Worm (Caenorhabditis elegans) whole organism, late embryonic: Measurements from ENCODE around the gene F42G4.7.
"Not testable (repeated sequence)": the region's sequence is repeated elsewhere in the genome, so short reads cannot be mapped to it uniquely, and the experiment has no call there.

ENCODE experiments used
- K02D7.2 ChIP-seq: sonication (generic microtip); optimal IDR thresholded peaks from 2 replicates; lab custom pipeline; 2017; ENCODE audit warnings: mild to moderate bottlenecking, missing genetic modification characterization, missing compliant biosample characterization
- ceh-19 ChIP-seq: fragments of 200-800 bp; sonication (Bioruptor generic); optimal IDR thresholded peaks from 2 replicates; lab custom pipeline; 2018; ENCODE audit warnings: mild to moderate bottlenecking, missing genetic modification characterization, missing compliant biosample characterization
- ceh-30 ChIP-seq: fragments of 150-350 bp; optimal IDR thresholded peaks from 2 replicates; lab custom pipeline; 2014; ENCODE audit warnings: missing biosample characterization, missing genetic modification characterization
- ceh-45 ChIP-seq: fragments of 200-800 bp; sonication (Bioruptor generic); IDR thresholded peaks from 2 replicates; pipeline ENCODE4 v1.3.6; 2022; ENCODE audit warnings: missing genetic modification reagents, missing genetic modification characterization, missing compliant biosample characterization
- ceh-48 ChIP-seq: sonication (generic microtip); optimal IDR thresholded peaks from 2 replicates; lab custom pipeline; 2016; ENCODE audit warnings: missing genetic modification characterization, inconsistent platforms, missing compliant biosample characterization
- dmd-4 ChIP-seq: sonication (generic microtip); optimal IDR thresholded peaks from 2 replicates; lab custom pipeline; 2016; ENCODE audit warnings: borderline replicate concordance, missing genetic modification characterization, missing compliant biosample characterization
- elt-4 ChIP-seq: sonication (generic microtip); optimal IDR thresholded peaks from 2 replicates; lab custom pipeline; 2016; ENCODE audit warnings: missing genetic modification characterization, missing compliant biosample characterization
- eyg-1 ChIP-seq: sonication (generic microtip); optimal IDR thresholded peaks from 2 replicates; lab custom pipeline; 2016; ENCODE audit warnings: missing genotype, missing genetic modification characterization, missing compliant biosample characterization
- fax-1 ChIP-seq: sonication (generic microtip); optimal IDR thresholded peaks from 2 replicates; lab custom pipeline; 2016; ENCODE audit warnings: missing genotype, missing genetic modification characterization, missing compliant biosample characterization
- hlh-15 ChIP-seq: sonication (generic microtip); optimal IDR thresholded peaks from 2 replicates; lab custom pipeline; 2016; ENCODE audit warnings: missing genetic modification characterization, missing compliant biosample characterization
- hlh-6 ChIP-seq: sonication (generic microtip); optimal IDR thresholded peaks from 2 replicates; lab custom pipeline; 2016; ENCODE audit warnings: missing genotype, missing genetic modification characterization, missing compliant biosample characterization
- nfya-1 ChIP-seq: sonication (generic microtip); optimal IDR thresholded peaks from 2 replicates; lab custom pipeline; 2017; ENCODE audit warnings: missing genetic modification characterization, mild to moderate bottlenecking, missing compliant biosample characterization, antibody characterized with exemption, moderate library complexity
- npax-4 ChIP-seq: sonication (generic microtip); optimal IDR thresholded peaks from 2 replicates; lab custom pipeline; 2016; ENCODE audit warnings: missing genetic modification characterization, missing compliant biosample characterization
- pag-3 ChIP-seq: sonication (generic microtip); optimal IDR thresholded peaks from 2 replicates; lab custom pipeline; 2016; ENCODE audit warnings: missing compliant biosample characterization, missing genetic modification characterization, borderline replicate concordance
- pat-9 ChIP-seq: fragments of 200-800 bp; sonication (Bioruptor generic); optimal IDR thresholded peaks from 2 replicates; lab custom pipeline; 2018; ENCODE audit warnings: mild to moderate bottlenecking, missing genetic modification characterization, moderate library complexity, missing compliant biosample characterization
- pax-1 ChIP-seq: fragments of 150-350 bp; optimal IDR thresholded peaks from 2 replicates; lab custom pipeline; 2014; ENCODE audit warnings: missing biosample characterization, missing genetic modification characterization
- pqm-1 ChIP-seq: sonication (generic microtip); optimal IDR thresholded peaks from 2 replicates; lab custom pipeline; 2016; ENCODE audit warnings: missing genetic modification characterization, missing compliant biosample characterization
- ref-2 ChIP-seq: sonication (generic microtip); optimal IDR thresholded peaks from 2 replicates; lab custom pipeline; 2016; ENCODE audit warnings: missing genetic modification characterization, missing compliant biosample characterization
- sdc-2 ChIP-seq: sonication (generic microtip); optimal IDR thresholded peaks from 2 replicates; lab custom pipeline; 2016; ENCODE audit warnings: missing genotype, missing genetic modification characterization, missing compliant biosample characterization
- sox-2 ChIP-seq: fragments of 200-800 bp; sonication (Bioruptor generic); IDR thresholded peaks from 2 replicates; pipeline ENCODE4 v1.3.6; 2022; ENCODE audit warnings: missing genetic modification reagents, missing genetic modification characterization, missing compliant biosample characterization
- sox-4 ChIP-seq: sonication (generic microtip); optimal IDR thresholded peaks from 2 replicates; lab custom pipeline; 2017; ENCODE audit warnings: mild to moderate bottlenecking, missing genetic modification characterization, inconsistent platforms, missing compliant biosample characterization
- tbx-2 ChIP-seq: sonication (generic microtip); optimal IDR thresholded peaks from 2 replicates; lab custom pipeline; 2016; ENCODE audit warnings: missing genetic modification characterization, missing compliant biosample characterization
- unc-3 ChIP-seq, 2 experiments: fragments of 200-800 bp in 1 of 2; sonication (Bioruptor generic) in 1 of 2; sonication (generic microtip) in 1 of 2; conservative IDR thresholded peaks in 1 of 2; optimal IDR thresholded peaks in 1 of 2; 2 replicates each; pipeline versions ENCODE4 v1.3.6 to Lab custom; 2016 to 2022; ENCODE audit warnings: missing compliant biosample characterization in 2 of 2, missing genetic modification characterization in 2 of 2, missing genetic modification reagents in 1 of 2
- unc-42 ChIP-seq: sonication (generic microtip); optimal IDR thresholded peaks from 2 replicates; lab custom pipeline; 2016; ENCODE audit warnings: missing genotype, missing genetic modification characterization, missing compliant biosample characterization
- unc-55 ChIP-seq: sonication (generic microtip); optimal IDR thresholded peaks from 2 replicates; lab custom pipeline; 2017; ENCODE audit warnings: missing biosample characterization, missing genetic modification reagents, missing genetic modification characterization
- ztf-16 ChIP-seq: sonication (generic microtip); optimal IDR thresholded peaks from 2 replicates; lab custom pipeline; 2017; ENCODE audit warnings: missing genetic modification characterization, missing compliant biosample characterization

The F42G4.7 gene

DNA sequence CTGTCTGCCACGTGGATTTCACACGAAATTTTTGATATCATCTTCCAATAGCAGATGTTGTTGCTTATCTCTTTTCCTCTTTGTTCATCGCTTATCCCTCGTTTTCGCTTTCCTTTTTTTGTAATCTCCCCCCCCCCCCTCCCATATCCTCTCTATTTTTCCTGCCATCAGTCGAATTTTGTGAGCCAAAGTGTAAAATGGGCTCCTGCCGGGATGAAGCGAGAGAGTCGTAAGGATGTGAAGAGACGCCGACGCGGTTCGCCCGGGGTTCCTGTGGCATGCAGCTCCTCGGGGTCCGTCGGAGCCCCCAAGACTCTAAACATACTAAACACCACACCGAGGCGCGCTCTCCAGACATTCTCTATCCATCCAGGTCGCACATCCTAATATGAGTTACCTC is 9.5 kb upstream of the F42G4.7 start, which contains the start of gene zyx-1:
TSS of gene zyx-1 (plus strand) at position 331 of the 400 bp plus-strand sequence.
- TF ChIP-seq unc-3 (GFP tag; conservative IDR thresholded peaks at IDR 0.05; lab: Robert Waterston, UW), result no peak
- no peak for TF ChIP-seq unc-3 (tag; optimal IDR thresholded peaks at IDR 0.05; lab: Kevin White, UChicago)
- TF ChIP-seq fax-1 (tag; lab: Kevin White, UChicago), result no peak
- no peak for TF ChIP-seq pax-1 (tag; lab: Kevin White, UChicago)
- peak; percentile 31 for TF ChIP-seq pat-9 (tag; lab: Kevin White, UChicago)
- peak; percentile 24 for TF ChIP-seq ceh-19 (GFP tag; lab: Kevin White, UChicago)
- no peak for TF ChIP-seq sox-2

DNA sequence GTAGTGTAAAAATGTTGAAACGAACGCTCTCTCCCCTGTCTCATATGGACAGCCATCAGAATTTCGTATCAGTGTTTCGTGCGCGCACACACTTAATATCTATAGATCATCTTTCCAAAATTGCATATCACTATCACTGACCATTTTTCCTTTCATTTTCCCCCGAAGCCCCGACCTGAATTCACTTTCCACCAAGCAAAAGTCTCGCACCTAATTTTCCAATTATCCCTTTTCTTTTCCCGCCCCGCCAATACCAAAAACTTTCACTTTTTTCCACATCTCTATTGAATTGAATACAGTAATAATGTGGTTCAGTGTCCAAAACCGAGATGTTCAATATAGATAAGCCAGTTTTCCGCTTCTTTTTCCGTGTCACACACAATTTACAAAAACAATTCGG is 6.4 kb upstream of the F42G4.7 start:
- no peak for TF ChIP-seq hlh-6 (tag; lab: Kevin White, UChicago)
- no peak for TF ChIP-seq hlh-15 (tag; lab: Kevin White, UChicago)
- no peak for TF ChIP-seq pag-3 (tag; lab: Kevin White, UChicago)
- no peak for TF ChIP-seq ceh-30

DNA sequence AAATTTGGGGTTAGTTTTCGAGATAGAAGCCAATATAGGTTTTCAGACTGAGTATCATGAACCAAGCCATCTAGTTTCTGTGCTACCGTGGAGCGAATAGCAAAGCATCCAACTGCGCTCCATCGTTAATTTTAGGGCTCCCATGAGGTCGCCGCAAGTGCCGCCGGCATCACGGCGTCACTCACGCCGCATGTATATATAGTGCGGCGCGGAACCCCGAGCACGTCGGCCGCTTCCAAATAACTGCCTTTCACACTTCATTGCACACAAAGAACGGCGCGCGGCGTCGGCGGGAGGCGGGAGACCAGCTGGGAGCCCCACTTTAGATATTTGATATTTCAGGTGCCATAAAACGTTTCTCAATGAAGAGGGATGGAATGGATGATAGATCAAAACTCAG is 3.0 kb upstream of the F42G4.7 start:
- TF ChIP-seq sox-2, result no peak
- TF ChIP-seq ztf-16 (tag; lab: Kevin White, UChicago), result no peak
- no peak for TF ChIP-seq ceh-30
- no peak for TF ChIP-seq elt-4 (tag; lab: Kevin White, UChicago)
- no peak for TF ChIP-seq sdc-2 (tag; lab: Kevin White, UChicago)
- no peak for TF ChIP-seq unc-55 (GFP tag; lab: Kevin White, UChicago)
- TF ChIP-seq ceh-45 (GFP tag; lab: Robert Waterston, UW), result no peak
- no peak for TF ChIP-seq unc-3 (GFP tag; conservative IDR thresholded peaks at IDR 0.05; lab: Robert Waterston, UW)
- no peak for TF ChIP-seq unc-3 (tag; optimal IDR thresholded peaks at IDR 0.05; lab: Kevin White, UChicago)

ce11 chrII:13047609-13048008 is 519 bp upstream of the F42G4.7 start, which contains the start of gene F42G4.2:
Gene F42G4.2, plus strand, starts transcription at chrII:13047909.
- TF ChIP-seq eyg-1, pqm-1, unc-42 (tag; lab: Kevin White, UChicago): not testable (repeated sequence)

- not testable (repeated sequence) for TF ChIP-seq ceh-45 (GFP tag; lab: Robert Waterston, UW); sdc-2 (tag; lab: Kevin White, UChicago); fax-1 (tag; lab: Kevin White, UChicago)
Measured at ce11 chrII:13043433-13044054, 3.5 kb downstream of the F42G4.7 start, which contains the start of gene puf-6. Gene puf-6, minus strand, starts transcription at chrII:13043445.

ce11 chrII:13036717-13037116 is 10.4 kb downstream of the F42G4.7 start, which contains the start of gene F18A11.3:
Gene F18A11.3, minus strand, starts transcription at chrII:13036841.
- TF ChIP-seq npax-4 (tag; lab: Kevin White, UChicago), result no peak
- TF ChIP-seq nfya-1 (tag; lab: Kevin White, UChicago), result no peak
- TF ChIP-seq K02D7.2 (tag; lab: Kevin White, UChicago), result no peak
- TF ChIP-seq ref-2 (tag; lab: Kevin White, UChicago), result peak; percentile 1
- TF ChIP-seq sox-2, result no peak
- TF ChIP-seq sdc-2 (tag; lab: Kevin White, UChicago), result no peak
- TF ChIP-seq ceh-48 (tag; lab: Kevin White, UChicago), result peak; percentile 55
- no peak for TF ChIP-seq sox-4 (tag; lab: Kevin White, UChicago)
- TF ChIP-seq dmd-4 (tag; lab: Kevin White, UChicago), result no peak
- no peak for TF ChIP-seq tbx-2
- TF ChIP-seq ztf-16 (tag; lab: Kevin White, UChicago), result no peak
- TF ChIP-seq ceh-30, result no peak
- TF ChIP-seq, all 69 proteins: peak for 2
